Fruit fly (Drosophila melanogaster) whole organism, wandering third instar larva: Measurements from ENCODE around the gene amx.

Experiments used
- Hnf4 ChIP-seq: fragments of 200-800 bp; sonication (Bioruptor generic); optimal IDR thresholded peaks from 2 replicates; lab custom pipeline; 2016; ENCODE audit warnings: missing biosample characterization, mild to moderate bottlenecking, missing genetic modification characterization
- fru ChIP-seq: fragments of 200-800 bp; sonication (Bioruptor generic); optimal IDR thresholded peaks from 3 replicates; lab custom pipeline; 2016; ENCODE audit warnings: missing biosample characterization, mild to moderate bottlenecking, missing genetic modification characterization

- TF ChIP-seq fru (GFP tag; lab: Kevin White, UChicago) (no peak), Hnf4 (no peak)
Measured at dm6 chrX:9286386-9286785, 39.2 kb upstream of the amx start.
